Worm (Caenorhabditis elegans): Measurements from ENCODE around the gene F52E1.9.

DNA sequence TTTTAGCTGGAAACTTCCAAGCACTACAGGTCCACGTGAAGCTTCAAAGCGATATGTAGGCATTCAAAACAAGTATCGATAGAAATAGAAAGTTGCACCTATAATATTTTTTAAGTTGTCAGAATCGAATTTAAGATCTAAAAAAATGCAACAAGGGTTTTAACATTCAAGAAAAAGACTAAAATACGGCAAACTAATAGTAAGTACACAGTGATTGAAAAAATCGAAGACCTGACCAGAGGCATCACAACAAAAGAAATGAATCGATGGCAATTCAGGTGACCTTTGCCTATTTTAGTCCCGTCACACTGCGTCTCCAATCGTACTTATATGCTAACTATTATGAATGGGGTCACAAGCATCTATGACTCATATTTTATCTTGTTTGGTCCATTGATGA lies 45.5 kb upstream of the F52E1.9 start, which contains the start of gene T23B12.5:
- TF ChIP-seq ceh-82 (tag; optimal IDR thresholded peaks at IDR 0.05): no peak
- no peak for TF ChIP-seq ceh-28 (tag; optimal IDR thresholded peaks at IDR 0.05)
- TF ChIP-seq nfya-1 (tag; optimal IDR thresholded peaks at IDR 0.05; ENCODE audit: insufficient read depth): no peak
- TF ChIP-seq pqm-1 (tag; optimal IDR thresholded peaks at IDR 0.05): no peak
- no peak for TF ChIP-seq elt-3 (tag; optimal IDR thresholded peaks at IDR 0.05)
- TF ChIP-seq ztf-11 (tag; optimal IDR thresholded peaks at IDR 0.05): no peak

Measured in whole organism, L3 larva.